Worm (Caenorhabditis elegans) whole organism, L4 larva: ENCODE data around the gene F37C12.14.

ENCODE experiments used
- nhr-237 ChIP-seq: sonication (generic microtip); optimal IDR thresholded peaks from 2 replicates; lab custom pipeline; 2017; ENCODE audit warnings: missing biosample characterization, missing genetic modification characterization
- ztf-11 ChIP-seq: fragments of 150-350 bp; optimal IDR thresholded peaks from 2 replicates; lab custom pipeline; 2014; ENCODE audit warnings: missing biosample characterization, missing genetic modification characterization

ce11 chrIII:7215532-7215931 lies 30.2 kb upstream of the F37C12.14 start:
- TF ChIP-seq ztf-11 (tag; lab: Kevin White, UChicago) (no peak), nhr-237 (tag; lab: Kevin White, UChicago) (no peak)
